Worm (Caenorhabditis elegans): ENCODE measurements around the gene srx-8.

Gene srx-8

ce11 chrV:562834-563233, 6.9 kb upstream of the srx-8 start, which contains the start of gene C14C6.2:
C14C6.2 (plus strand) TSS chrV:563134.
- no peak for TF ChIP-seq unc-62 (GFP tag; optimal IDR thresholded peaks at IDR 0.05)

ce11 chrV:559940-560339, 4.0 kb upstream of the srx-8 start, which contains the start of gene srx-7:
srx-7 (plus strand) TSS chrV:560195.
- no peak for TF ChIP-seq unc-62 (GFP tag; optimal IDR thresholded peaks at IDR 0.05)

- no peak for TF ChIP-seq unc-62 (GFP tag; optimal IDR thresholded peaks at IDR 0.05)
These were observed 2.9 kb downstream of the srx-8 start, which contains the start of gene C14C6.8 for ce11 chrV:553067-553466. C14C6.8 (minus strand) TSS chrV:553167.

ce11 chrV:552406-552805, 3.5 kb downstream of the srx-8 start:
- TF ChIP-seq unc-62 (GFP tag; optimal IDR thresholded peaks at IDR 0.05), result no peak

DNA sequence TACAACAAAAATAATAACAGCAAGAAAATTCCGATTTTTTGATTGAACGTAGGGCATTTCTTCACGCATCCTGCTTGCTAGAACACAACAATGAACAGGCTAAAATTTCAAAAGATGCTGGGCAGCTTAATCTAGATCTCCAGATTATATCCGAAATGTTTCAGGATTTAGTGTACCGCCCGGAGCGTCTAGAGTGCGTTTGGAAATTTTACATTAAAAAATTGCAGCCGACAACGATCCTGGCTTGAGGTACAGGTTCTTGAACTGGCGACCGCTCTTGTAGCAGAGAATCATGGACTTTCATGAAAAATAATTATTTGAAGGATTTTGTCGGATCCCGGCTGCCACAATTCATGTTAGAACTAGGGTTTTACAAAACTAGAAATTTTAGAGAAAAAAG, 8.0 kb downstream of the srx-8 start, which contains the start of gene C14C6.6:
TSS of gene C14C6.6 (minus strand) at position 101 of the 400 bp plus-strand sequence.
- no peak for TF ChIP-seq unc-62 (GFP tag; optimal IDR thresholded peaks at IDR 0.05)

DNA sequence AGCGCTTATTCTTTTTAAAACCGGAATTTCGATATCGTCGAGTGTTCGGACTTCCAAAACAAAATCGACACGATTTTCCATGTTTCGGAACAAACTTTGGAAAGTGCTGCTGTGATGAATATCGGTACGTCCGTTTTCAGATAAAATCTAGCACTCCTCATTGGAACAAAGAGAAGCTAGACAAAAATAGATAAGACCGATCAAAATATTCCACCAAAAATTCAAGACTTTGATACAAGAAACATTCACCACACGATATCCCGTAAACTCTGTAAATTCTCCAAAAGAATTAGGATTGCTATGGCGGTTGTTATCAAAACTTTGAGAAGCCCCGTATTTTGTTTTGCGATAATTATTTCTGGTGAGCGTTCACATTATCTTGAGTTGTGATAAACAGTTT, 12.8 kb downstream of the srx-8 start, which contains the start of gene C14C6.3:
TSS of gene C14C6.3 (plus strand) at position 301 of the 400 bp plus-strand sequence.
- no peak for TF ChIP-seq unc-62 (GFP tag; optimal IDR thresholded peaks at IDR 0.05)

ce11 chrV:541470-541869, 14.5 kb downstream of the srx-8 start:
- TF ChIP-seq unc-62 (GFP tag; optimal IDR thresholded peaks at IDR 0.05), result no peak

ce11 chrV:539040-539510, 16.9 kb downstream of the srx-8 start, which contains the start of gene nhr-155:
nhr-155 (plus strand) TSS chrV:539460.
- TF ChIP-seq unc-62 (GFP tag; optimal IDR thresholded peaks at IDR 0.05), result no peak

DNA sequence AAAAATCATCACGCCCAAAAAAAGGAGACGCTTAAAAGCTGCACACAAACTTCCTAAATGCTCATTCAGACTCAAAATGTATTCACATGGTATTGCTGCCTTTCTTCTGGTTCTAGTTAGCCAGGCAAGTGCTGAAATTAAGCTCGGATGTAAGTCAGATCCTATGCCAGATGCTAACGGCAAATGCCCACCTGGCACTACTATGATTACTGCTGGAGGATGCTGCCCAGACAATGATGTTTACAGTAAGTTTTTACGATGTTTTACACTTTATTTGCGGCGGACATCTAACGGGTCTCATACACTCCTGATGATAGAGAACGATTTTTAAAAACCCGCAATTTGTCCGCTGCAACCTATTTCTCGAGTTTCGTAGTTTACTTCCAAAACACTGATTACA, 19.4 kb downstream of the srx-8 start, which contains the start of gene C14C6.5:
TSS of gene C14C6.5 (plus strand) at position 58 of the 400 bp plus-strand sequence.
- no peak for TF ChIP-seq unc-62 (GFP tag; optimal IDR thresholded peaks at IDR 0.05)

DNA sequence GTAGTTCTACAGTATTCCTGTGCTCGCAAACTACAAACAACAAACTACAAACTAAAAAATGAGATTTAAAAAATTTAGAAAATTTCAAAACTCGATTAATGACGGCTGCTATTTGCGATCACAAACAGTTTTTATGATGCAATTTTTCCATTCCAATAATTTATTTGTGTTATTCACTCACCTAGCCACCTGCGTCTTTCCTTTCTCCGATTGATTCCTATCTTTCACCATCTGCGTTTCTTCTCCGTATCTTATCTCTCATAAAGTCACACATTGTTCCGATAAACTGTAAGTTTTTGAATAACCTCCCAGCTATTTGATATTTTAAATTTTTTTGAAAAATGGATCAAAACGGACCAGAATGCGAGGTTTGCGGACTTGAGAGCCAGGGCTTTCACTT, 21.8 kb downstream of the srx-8 start, which contains the start of gene nhr-132:
TSS of gene nhr-132 (plus strand) at position 271 of the 400 bp plus-strand sequence.
- TF ChIP-seq unc-62 (GFP tag; optimal IDR thresholded peaks at IDR 0.05), result no peak

ce11 chrV:532046-532445, 23.9 kb downstream of the srx-8 start, which contains the start of gene nhr-58:
nhr-58 (plus strand) TSS chrV:532259.
- TF ChIP-seq unc-62 (GFP tag; optimal IDR thresholded peaks at IDR 0.05), result no peak

- no peak for TF ChIP-seq unc-62 (GFP tag; optimal IDR thresholded peaks at IDR 0.05)
These were observed 28.4 kb downstream of the srx-8 start, which contains the start of gene srw-108 for ce11 chrV:527602-528001. srw-108 (plus strand) TSS chrV:527902.

ce11 chrV:525040-525439, 30.9 kb downstream of the srx-8 start, which contains the start of gene R11G11.16:
R11G11.16 (minus strand) TSS chrV:525140.
- TF ChIP-seq unc-62 (GFP tag; optimal IDR thresholded peaks at IDR 0.05), result no peak

DNA sequence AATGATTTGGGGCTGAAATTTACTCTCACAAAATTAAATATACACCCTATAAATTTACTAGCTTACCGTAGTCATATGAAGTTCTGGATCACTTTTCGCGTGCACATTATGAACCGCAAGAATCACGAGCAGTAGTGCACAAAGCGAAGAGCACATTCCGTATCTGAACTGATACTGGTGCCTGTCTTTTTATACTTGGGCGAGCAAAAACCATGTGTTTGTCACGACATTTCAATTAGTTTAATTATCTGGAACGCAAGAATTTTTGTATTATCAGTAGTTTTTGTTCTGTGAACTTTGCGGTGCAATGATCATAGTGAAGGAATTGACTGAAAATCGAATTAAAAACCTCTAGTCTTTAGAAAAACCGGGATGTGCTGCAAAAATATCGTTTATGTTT, 31.9 kb downstream of the srx-8 start, which contains the start of gene lipl-3:
TSS of gene lipl-3 (minus strand) at position 161 of the 400 bp plus-strand sequence.
- TF ChIP-seq unc-62 (GFP tag; optimal IDR thresholded peaks at IDR 0.05), result no peak

DNA sequence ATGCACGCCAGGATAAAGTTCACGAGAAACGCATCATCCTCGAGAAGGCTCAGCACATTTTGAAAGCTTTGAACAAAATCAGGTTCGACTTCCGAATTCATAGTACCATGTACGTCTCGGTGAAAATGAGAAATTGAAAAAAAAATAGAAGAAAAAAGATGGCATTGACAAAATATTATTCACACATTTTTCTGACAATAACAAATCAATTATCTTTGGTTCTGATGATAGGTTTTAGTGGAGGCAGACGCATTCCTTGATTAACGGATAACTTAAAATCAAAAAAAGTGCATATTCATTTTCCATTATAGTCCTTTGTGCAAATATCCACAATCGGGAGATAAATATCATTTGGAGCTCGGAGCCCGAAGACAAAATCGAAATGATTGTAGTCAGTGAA, 34.4 kb downstream of the srx-8 start, which contains the start of gene srw-107:
TSS of gene srw-107 (minus strand) at position 101 of the 400 bp plus-strand sequence.
- TF ChIP-seq unc-62 (GFP tag; optimal IDR thresholded peaks at IDR 0.05), result no peak

ce11 chrV:519445-519844, 36.5 kb downstream of the srx-8 start, which contains the start of gene nhr-210:
nhr-210 (minus strand) TSS chrV:519545.
- TF ChIP-seq unc-62 (GFP tag; optimal IDR thresholded peaks at IDR 0.05), result no peak

- TF ChIP-seq unc-62 (GFP tag; optimal IDR thresholded peaks at IDR 0.05), result no peak
These were observed 43.5 kb downstream of the srx-8 start, which contains the start of gene srh-37 for ce11 chrV:512420-512819. srh-37 (minus strand) TSS chrV:512520.
